Fruit fly (Drosophila melanogaster) whole organism, prepupa: ENCODE measurements around the gene CG5846.

ENCODE experiments used
- Blimp-1 ChIP-seq: fragments of 200-800 bp; sonication (Bioruptor generic); optimal IDR thresholded peaks from 3 replicates; lab custom pipeline; 2017; ENCODE audit warnings: missing biosample characterization, missing genetic modification characterization, mild to moderate bottlenecking, moderate library complexity, missing genetic modification reagents
- CG10631 ChIP-seq: fragments of 200-800 bp; sonication (Bioruptor generic); optimal IDR thresholded peaks from 2 replicates; lab custom pipeline; 2016; ENCODE audit warnings: missing biosample characterization, missing genetic modification characterization
- CG11294 ChIP-seq: fragments of 200-800 bp; sonication (Bioruptor generic); IDR thresholded peaks from 2 replicates; pipeline ENCODE4 v1.3.6; 2022; ENCODE audit warnings: missing biosample characterization, missing genetic modification characterization
- CG11902 ChIP-seq: fragments of 200-800 bp; sonication (Bioruptor generic); optimal IDR thresholded peaks from 3 replicates; lab custom pipeline; 2016; ENCODE audit warnings: missing biosample characterization, missing genetic modification characterization
- CG15336 ChIP-seq: fragments of 200-800 bp; sonication (Bioruptor generic); IDR thresholded peaks from 2 replicates; pipeline ENCODE4 v1.3.6; 2022; ENCODE audit warnings: missing biosample characterization, missing genetic modification characterization
- CG1621 ChIP-seq: fragments of 200-800 bp; sonication (Bioruptor generic); optimal IDR thresholded peaks from 3 replicates; lab custom pipeline; 2018; ENCODE audit warnings: missing biosample characterization, mild to moderate bottlenecking, missing genetic modification characterization
- CG16779 ChIP-seq: fragments of 200-800 bp; sonication (Bioruptor generic); optimal IDR thresholded peaks from 3 replicates; lab custom pipeline; 2017; ENCODE audit warnings: missing biosample characterization, mild to moderate bottlenecking, missing genetic modification characterization
- CG3032 ChIP-seq: fragments of 200-800 bp; optimal IDR thresholded peaks from 2 replicates; lab custom pipeline; 2019; ENCODE audit warnings: missing biosample characterization, mild to moderate bottlenecking, missing genetic modification characterization, moderate library complexity
- CG31627 ChIP-seq: fragments of 200-800 bp; sonication (Bioruptor generic); optimal IDR thresholded peaks from 3 replicates; lab custom pipeline; 2016; ENCODE audit warnings: missing biosample characterization, missing genetic modification characterization
- CG34406 ChIP-seq: fragments of 200-800 bp; sonication (Bioruptor generic); optimal IDR thresholded peaks from 3 replicates; lab custom pipeline; 2016; ENCODE audit warnings: missing biosample characterization, missing genetic modification characterization
- CG3919 ChIP-seq: fragments of 200-800 bp; sonication (Bioruptor generic); optimal IDR thresholded peaks from 3 replicates; lab custom pipeline; 2016; ENCODE audit warnings: missing biosample characterization, missing genetic modification characterization
- CG6163 ChIP-seq: fragments of 200-800 bp; sonication (Bioruptor generic); IDR thresholded peaks from 3 replicates; pipeline ENCODE4 v1.3.6; 2022; ENCODE audit warnings: missing biosample characterization, missing genetic modification characterization
- CG6276 ChIP-seq: fragments of 200-800 bp; sonication (Bioruptor generic); optimal IDR thresholded peaks from 2 replicates; lab custom pipeline; 2017; ENCODE audit warnings: missing biosample characterization, mild to moderate bottlenecking, missing genetic modification characterization
- CG6792 ChIP-seq: fragments of 200-800 bp; sonication (Bioruptor generic); optimal IDR thresholded peaks from 3 replicates; lab custom pipeline; 2016; ENCODE audit warnings: missing biosample characterization, missing genetic modification characterization
- CG6808 ChIP-seq: fragments of 200-800 bp; sonication (Bioruptor generic); optimal IDR thresholded peaks from 3 replicates; lab custom pipeline; 2017; ENCODE audit warnings: missing biosample characterization, missing genetic modification characterization, mild to moderate bottlenecking, moderate library complexity, missing genetic modification reagents
- CG7368 ChIP-seq: fragments of 200-800 bp; sonication (Bioruptor generic); optimal IDR thresholded peaks from 3 replicates; lab custom pipeline; 2016; ENCODE audit warnings: missing biosample characterization, missing genetic modification characterization
- CG8319 ChIP-seq: fragments of 200-800 bp; sonication (Bioruptor generic); optimal IDR thresholded peaks from 3 replicates; lab custom pipeline; 2016; ENCODE audit warnings: missing biosample characterization, missing genetic modification characterization
- CG8632 ChIP-seq: fragments of 200-800 bp; sonication (Bioruptor generic); optimal IDR thresholded peaks from 3 replicates; lab custom pipeline; 2016; ENCODE audit warnings: missing biosample characterization, missing genetic modification characterization
- Eip75B ChIP-seq: fragments of 200-800 bp; sonication (Bioruptor generic); optimal IDR thresholded peaks from 3 replicates; lab custom pipeline; 2016; ENCODE audit warnings: missing biosample characterization, missing genetic modification characterization
- Eip78C ChIP-seq: fragments of 200-800 bp; sonication (Bioruptor generic); peaks from one replicate; lab custom pipeline; 2016; ENCODE audit warnings: missing biosample characterization, missing genetic modification characterization
- Ets21C ChIP-seq: fragments of 200-800 bp; sonication (Bioruptor generic); optimal IDR thresholded peaks from 3 replicates; lab custom pipeline; 2016; ENCODE audit warnings: missing biosample characterization, missing genetic modification characterization
- Ets96B ChIP-seq: fragments of 200-800 bp; optimal IDR thresholded peaks from 2 replicates; lab custom pipeline; 2019; ENCODE audit warnings: missing biosample characterization, mild to moderate bottlenecking, missing genetic modification characterization, moderate library complexity
- Gug ChIP-seq: fragments of 200-800 bp; sonication (Bioruptor generic); IDR thresholded peaks from 2 replicates; pipeline ENCODE4 v1.3.6; 2022; ENCODE audit warnings: missing biosample characterization, missing genetic modification characterization
- Hr38 ChIP-seq: sonication (Bioruptor generic); optimal IDR thresholded peaks from 2 replicates; lab custom pipeline; 2016; ENCODE audit warnings: missing biosample characterization, missing genetic modification characterization
- Hr4 ChIP-seq: fragments of 200-800 bp; sonication (Bioruptor generic); optimal IDR thresholded peaks from 3 replicates; lab custom pipeline; 2016; ENCODE audit warnings: missing biosample characterization, missing genetic modification characterization
- Lpt ChIP-seq: fragments of 200-800 bp; sonication (Bioruptor generic); optimal IDR thresholded peaks from 3 replicates; lab custom pipeline; 2016; ENCODE audit warnings: missing biosample characterization, missing genetic modification characterization
- Met ChIP-seq: fragments of 200-800 bp; sonication (Bioruptor generic); optimal IDR thresholded peaks from 3 replicates; lab custom pipeline; 2016; ENCODE audit warnings: missing biosample characterization, missing genetic modification characterization
- Sox102F ChIP-seq: fragments of 200-800 bp; sonication (Bioruptor generic); optimal IDR thresholded peaks from 2 replicates; lab custom pipeline; 2016; ENCODE audit warnings: missing biosample characterization, mild to moderate bottlenecking, missing genetic modification characterization
- Sox14 ChIP-seq: fragments of 200-800 bp; sonication (Bioruptor generic); optimal IDR thresholded peaks from 3 replicates; lab custom pipeline; 2016; ENCODE audit warnings: missing biosample characterization, missing genetic modification characterization
- achi ChIP-seq: fragments of 200-800 bp; sonication (Bioruptor generic); optimal IDR thresholded peaks from 3 replicates; lab custom pipeline; 2016; ENCODE audit warnings: missing biosample characterization, missing genetic modification characterization
- acj6 ChIP-seq: fragments of 200-800 bp; sonication (Bioruptor generic); optimal IDR thresholded peaks from 3 replicates; lab custom pipeline; 2016; ENCODE audit warnings: missing biosample characterization, missing genetic modification characterization
- cyc ChIP-seq: fragments of 200-800 bp; sonication (Bioruptor generic); optimal IDR thresholded peaks from 3 replicates; lab custom pipeline; 2016; ENCODE audit warnings: missing biosample characterization, missing genetic modification characterization
- dac ChIP-seq: fragments of 200-800 bp; sonication (Bioruptor generic); optimal IDR thresholded peaks from 2 replicates; lab custom pipeline; 2017; ENCODE audit warnings: missing biosample characterization, mild to moderate bottlenecking, missing genetic modification characterization
- dsx ChIP-seq: fragments of 200-800 bp; optimal IDR thresholded peaks from 3 replicates; lab custom pipeline; 2019; ENCODE audit warnings: missing biosample characterization, mild to moderate bottlenecking, missing genetic modification characterization, moderate library complexity; ENCODE audit not compliant: poor library complexity, severe bottlenecking
- eg ChIP-seq: fragments of 200-800 bp; sonication (Bioruptor generic); IDR thresholded peaks from 3 replicates; pipeline ENCODE4 v1.3.6; 2022; ENCODE audit warnings: missing biosample characterization, missing genetic modification characterization
- esn ChIP-seq: fragments of 200-800 bp; sonication (Bioruptor generic); optimal IDR thresholded peaks from 2 replicates; lab custom pipeline; 2016; ENCODE audit warnings: missing biosample characterization, mild to moderate bottlenecking, missing genetic modification characterization, moderate library complexity
- fd59A ChIP-seq: fragments of 200-800 bp; sonication (Bioruptor generic); optimal IDR thresholded peaks from 2 replicates; lab custom pipeline; 2017; ENCODE audit warnings: missing biosample characterization, mild to moderate bottlenecking, missing genetic modification characterization, missing genetic modification reagents
- fd85E ChIP-seq: fragments of 200-800 bp; sonication (Bioruptor generic); optimal IDR thresholded peaks from 3 replicates; lab custom pipeline; 2016; ENCODE audit warnings: missing biosample characterization, missing genetic modification characterization
- fkh ChIP-seq: fragments of 200-800 bp; sonication (Bioruptor generic); optimal IDR thresholded peaks from 3 replicates; lab custom pipeline; 2017; ENCODE audit warnings: missing biosample characterization, mild to moderate bottlenecking, missing genetic modification characterization, moderate library complexity
- net ChIP-seq: fragments of 200-800 bp; sonication (Bioruptor generic); optimal IDR thresholded peaks from 3 replicates; lab custom pipeline; 2016; ENCODE audit warnings: missing biosample characterization, missing genetic modification characterization
- pdm3 ChIP-seq: fragments of 200-800 bp; sonication (Bioruptor generic); optimal IDR thresholded peaks from 3 replicates; lab custom pipeline; 2016; ENCODE audit warnings: missing biosample characterization, missing genetic modification characterization
- salr ChIP-seq, 2 experiments: fragments of 200-800 bp; sonication (Bioruptor generic); optimal IDR thresholded peaks; 3 replicates each; lab custom pipeline; 2016 to 2018; ENCODE audit warnings: missing biosample characterization in 2 of 2, missing genetic modification characterization in 2 of 2, mild to moderate bottlenecking in 1 of 2
- spab ChIP-seq: fragments of 200-800 bp; sonication (Bioruptor generic); optimal IDR thresholded peaks from 2 replicates; lab custom pipeline; 2017; ENCODE audit warnings: missing biosample characterization, mild to moderate bottlenecking, missing genetic modification characterization, missing genetic modification reagents
- ss ChIP-seq, 2 experiments: fragments of 200-800 bp; sonication (Bioruptor generic); optimal IDR thresholded peaks; 2 replicates in 1 of 2; 3 replicates in 1 of 2; lab custom pipeline; 2017 to 2018; ENCODE audit warnings: mild to moderate bottlenecking in 2 of 2, missing biosample characterization in 2 of 2, missing genetic modification characterization in 2 of 2, moderate library complexity in 1 of 2
- svp ChIP-seq: fragments of 200-800 bp; sonication (Bioruptor generic); peaks from one replicate; lab custom pipeline; 2016; ENCODE audit warnings: missing biosample characterization, missing genetic modification characterization
- topi ChIP-seq: fragments of 200-800 bp; sonication (Bioruptor generic); optimal IDR thresholded peaks from 3 replicates; lab custom pipeline; 2016; ENCODE audit warnings: missing biosample characterization, missing genetic modification characterization
- vri ChIP-seq: fragments of 200-800 bp; sonication (Bioruptor generic); optimal IDR thresholded peaks from 3 replicates; lab custom pipeline; 2016; ENCODE audit warnings: missing biosample characterization, mild to moderate bottlenecking, missing genetic modification characterization

Gene CG5846

DNA sequence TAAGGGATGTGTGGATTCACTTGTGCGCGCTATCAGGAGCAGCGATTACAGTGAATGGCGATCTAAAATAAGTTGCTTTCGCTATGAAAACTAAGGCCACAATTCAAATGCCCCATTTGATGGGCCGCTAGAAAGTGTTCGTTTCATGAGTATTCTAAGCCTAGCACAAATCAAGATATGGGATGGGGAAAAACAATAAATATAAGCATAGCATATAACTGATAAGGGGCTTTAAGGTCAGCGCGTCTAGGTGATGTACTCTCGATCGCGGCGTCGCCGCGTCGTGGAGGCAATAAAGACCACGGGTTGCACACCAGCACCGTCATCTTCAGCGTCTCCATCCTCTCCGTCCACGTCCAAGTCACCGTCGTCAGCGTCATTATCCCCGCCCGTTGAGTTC lies 3.7 kb upstream of the CG5846 start:
- TF ChIP-seq svp (GFP tag; lab: Kevin White, UChicago) (peak; percentile 95), Blimp-1 (GFP tag; lab: Kevin White, UChicago) (no peak)

DNA sequence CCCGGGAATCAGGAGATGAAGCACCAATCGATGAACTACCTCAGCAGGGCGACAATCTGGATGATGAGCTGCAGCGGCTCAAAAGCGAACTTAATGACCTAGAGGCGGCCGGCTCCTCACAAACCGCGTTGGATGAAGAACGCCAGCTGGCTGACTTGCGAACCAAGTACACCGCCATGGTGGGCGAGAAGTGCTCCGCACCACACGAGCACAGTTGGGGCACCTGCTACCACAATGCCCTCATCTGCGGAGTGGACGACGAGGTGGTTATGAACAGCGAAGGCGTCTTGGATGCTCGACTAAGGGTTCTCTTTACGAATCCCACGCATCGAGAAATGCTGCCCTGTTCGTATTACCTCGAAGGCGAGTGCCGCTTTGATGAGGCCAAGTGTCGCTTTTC lies 2.3 kb downstream of the CG5846 start:
- TF ChIP-seq eg (GFP tag; lab: Robert Waterston, UW) (no peak), CG1621 (no peak), Blimp-1 (GFP tag; lab: Kevin White, UChicago) (no peak), Sox14 (GFP tag; lab: Kevin White, UChicago) (no peak), CG8319 (GFP tag; lab: Kevin White, UChicago) (no peak), esn (GFP tag; lab: Kevin White, UChicago) (no peak), CG11902 (GFP tag; lab: Kevin White, UChicago) (no peak), CG3919 (GFP tag; lab: Kevin White, UChicago) (no peak)

DNA sequence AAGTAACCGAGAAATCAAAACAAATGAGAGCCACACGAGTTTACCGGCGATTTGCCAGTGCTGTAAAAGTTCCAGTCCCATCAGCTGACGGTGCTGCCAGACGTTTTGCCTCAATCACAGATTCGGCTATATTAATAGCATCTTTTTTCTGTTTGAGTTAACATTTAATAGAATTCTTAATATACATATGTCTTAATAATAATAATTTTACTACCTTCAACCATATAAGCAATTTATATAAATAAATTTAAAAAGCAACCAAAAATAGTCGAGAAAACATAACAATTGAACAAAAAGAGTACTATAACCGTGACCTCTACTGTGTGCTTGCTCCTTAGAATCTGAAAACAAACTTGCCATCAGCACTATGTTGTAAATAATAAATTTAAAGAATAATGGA lies 2.9 kb downstream of the CG5846 start, which contains the start of the genes CG13126 and CG4709:
TSS of gene CG13126 (minus strand) at position 63 of the 400 bp plus-strand sequence.
TSS of gene CG4709 (plus strand) at position 207 of the 400 bp plus-strand sequence.
- TF ChIP-seq Blimp-1 (GFP tag; lab: Kevin White, UChicago) (peak; percentile 79), CG10631 (GFP tag; lab: Kevin White, UChicago) (peak; percentile 93), CG3919 (GFP tag; lab: Kevin White, UChicago) (peak; percentile 94), Ets96B (tag; lab: Kevin White, UChicago) (peak; percentile 95), eg (GFP tag; lab: Robert Waterston, UW) (peak; percentile 94), fkh (GFP tag; lab: Kevin White, UChicago) (peak; percentile 67), Hr4 (GFP tag; lab: Kevin White, UChicago) (peak; percentile 81), Sox102F (GFP tag; lab: Kevin White, UChicago) (peak; percentile 85), CG11294 (GFP tag; lab: Robert Waterston, UW) (peak; percentile 82), CG8632 (GFP tag; lab: Kevin White, UChicago) (peak; percentile 85), CG34406 (GFP tag; lab: Kevin White, UChicago) (peak; percentile 88), Met (peak; percentile 83), vri (GFP tag; lab: Kevin White, UChicago) (peak; percentile 87), fd85E (GFP tag; lab: Kevin White, UChicago) (peak; percentile 67), dac (GFP tag; lab: Kevin White, UChicago) (peak; percentile 65), ss (GFP tag; optimal IDR thresholded peaks at IDR 0.05; lab: Kevin White, UChicago) (peak; percentile 86 to 89), Ets21C (GFP tag; lab: Kevin White, UChicago) (peak; percentile 64), net (GFP tag; lab: Kevin White, UChicago) (peak; percentile 92), Gug (peak; percentile 92), CG16779 (tag; lab: Kevin White, UChicago) (peak; percentile 80), CG6276 (GFP tag; lab: Kevin White, UChicago) (peak; percentile 88), CG3032 (tag; lab: Kevin White, UChicago) (peak; percentile 96), CG8319 (GFP tag; lab: Kevin White, UChicago) (peak; percentile 86), CG15336 (GFP tag; lab: Robert Waterston, UW) (peak; percentile 94), CG1621 (peak; percentile 65), spab (GFP tag; lab: Kevin White, UChicago) (peak; percentile 85), fd59A (GFP tag; lab: Kevin White, UChicago) (peak; percentile 59), Eip75B (GFP tag; lab: Kevin White, UChicago) (peak; percentile 78), esn (GFP tag; lab: Kevin White, UChicago) (peak; percentile 90), Hr38 (GFP tag; lab: Kevin White, UChicago) (no peak), CG6792 (GFP tag; lab: Kevin White, UChicago) (peak; percentile 86), cyc (GFP tag; lab: Kevin White, UChicago) (peak; percentile 86), CG6808 (GFP tag; lab: Kevin White, UChicago) (peak; percentile 87), svp (GFP tag; lab: Kevin White, UChicago) (peak; percentile 92), dsx (peak; percentile 96), pdm3 (GFP tag; lab: Kevin White, UChicago) (peak; percentile 83), topi (GFP tag; lab: Kevin White, UChicago) (peak; percentile 85), CG31627 (GFP tag; lab: Kevin White, UChicago) (peak; percentile 65), salr (GFP tag; optimal IDR thresholded peaks at IDR 0.05; lab: Kevin White, UChicago) (peak; percentile 61 to 75), Lpt (peak; percentile 82), acj6 (peak; percentile 93), Eip78C (GFP tag; lab: Kevin White, UChicago) (peak; percentile 96), CG7368 (GFP tag; lab: Kevin White, UChicago) (peak; percentile 88), achi (GFP tag; lab: Kevin White, UChicago) (peak; percentile 90), CG6163 (peak; percentile 90)
